Worm (Caenorhabditis elegans): ENCODE results near the gene T24E12.1.

The T24E12.1 gene

ce11 chrII:3773130-3773529 lies 12.2 kb upstream of the T24E12.1 start, which contains the start of gene T24E12.10:
Gene T24E12.10, minus strand, starts transcription at chrII:3773230.
- TF ChIP-seq gei-8 (GFP tag; optimal IDR thresholded peaks at IDR 0.05), result no peak
- TF ChIP-seq daf-16 (GFP tag; optimal IDR thresholded peaks at IDR 0.05), result no peak
- no peak for TF ChIP-seq daf-16 (tag; optimal IDR thresholded peaks at IDR 0.05)
- no peak for TF ChIP-seq F10B5.3 (tag; optimal IDR thresholded peaks at IDR 0.05)
- TF ChIP-seq unc-62 (GFP tag; optimal IDR thresholded peaks at IDR 0.05 in 1 of 2), result peak in 1 of 2 experiments; percentile 80
- no peak for TF ChIP-seq unc-62 (tag; optimal IDR thresholded peaks at IDR 0.05)

DNA sequence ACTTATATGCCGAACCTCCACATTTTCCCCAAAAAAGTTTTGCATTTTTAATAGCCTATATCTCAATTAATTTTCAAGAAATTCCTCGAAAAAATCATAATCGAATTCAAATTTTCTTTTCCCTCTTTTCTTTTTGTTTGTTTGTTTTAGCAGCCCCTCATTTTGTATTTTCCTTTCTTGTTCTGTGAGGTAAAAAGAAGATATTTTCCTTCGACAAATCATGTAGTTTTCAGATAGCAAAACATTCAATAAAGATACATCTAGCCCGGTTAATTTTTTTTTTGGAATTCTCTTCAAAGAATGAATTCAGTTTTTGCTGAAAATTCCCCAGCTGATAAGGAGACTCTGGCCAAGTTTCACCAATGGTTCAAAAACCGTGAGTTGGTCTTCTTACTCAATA lies 9.6 kb upstream of the T24E12.1 start, which contains the start of gene T24E12.3:
Gene T24E12.3 (plus strand): TSS at position 301 of the 400 bp plus-strand sequence.
- TF ChIP-seq dpl-1 (GFP tag; optimal IDR thresholded peaks at IDR 0.05), result no peak
- no peak for TF ChIP-seq unc-62 (GFP tag; optimal IDR thresholded peaks at IDR 0.05 in 1 of 2)
- TF ChIP-seq unc-62 (tag; optimal IDR thresholded peaks at IDR 0.05), result no peak
- TF ChIP-seq cey-2 (tag; optimal IDR thresholded peaks at IDR 0.05; ENCODE audit: borderline replicate concordance, insufficient read depth), result no peak
- no peak for TF ChIP-seq hif-1 (tag; optimal IDR thresholded peaks at IDR 0.05)
- TF ChIP-seq mxl-3 (GFP tag; optimal IDR thresholded peaks at IDR 0.05), result no peak
- no peak for TF ChIP-seq snpc-1.2 (GFP tag; IDR thresholded peaks at IDR 0.05)
- no peak for TF ChIP-seq pha-4 (GFP tag; IDR thresholded peaks at IDR 0.05)
- TF ChIP-seq pha-4 (tag; optimal IDR thresholded peaks at IDR 0.05), result no peak
- TF ChIP-seq ceh-82 (tag; optimal IDR thresholded peaks at IDR 0.05), result no peak
- no peak for TF ChIP-seq nhr-102 (tag; optimal IDR thresholded peaks at IDR 0.05)
- no peak for TF ChIP-seq ceh-20 (GFP tag; IDR thresholded peaks at IDR 0.05)
- TF ChIP-seq nhr-41 (GFP tag; IDR thresholded peaks at IDR 0.05), result no peak
- TF ChIP-seq pqm-1 (tag; optimal IDR thresholded peaks at IDR 0.05), result no peak
- TF ChIP-seq nhr-11 (tag; optimal IDR thresholded peaks at IDR 0.05), result no peak
- no peak for TF ChIP-seq duxl-1 (tag; optimal IDR thresholded peaks at IDR 0.05; ENCODE audit: poor library complexity)
- TF ChIP-seq nhr-111 (GFP tag; optimal IDR thresholded peaks at IDR 0.05), result no peak
- no peak for TF ChIP-seq set-16 (GFP tag; IDR thresholded peaks at IDR 0.05)
- TF ChIP-seq nhr-25 (tag; optimal IDR thresholded peaks at IDR 0.05; ENCODE audit: borderline replicate concordance, insufficient read depth), result no peak
- no peak for TF ChIP-seq unc-39 (tag; optimal IDR thresholded peaks at IDR 0.05)

DNA sequence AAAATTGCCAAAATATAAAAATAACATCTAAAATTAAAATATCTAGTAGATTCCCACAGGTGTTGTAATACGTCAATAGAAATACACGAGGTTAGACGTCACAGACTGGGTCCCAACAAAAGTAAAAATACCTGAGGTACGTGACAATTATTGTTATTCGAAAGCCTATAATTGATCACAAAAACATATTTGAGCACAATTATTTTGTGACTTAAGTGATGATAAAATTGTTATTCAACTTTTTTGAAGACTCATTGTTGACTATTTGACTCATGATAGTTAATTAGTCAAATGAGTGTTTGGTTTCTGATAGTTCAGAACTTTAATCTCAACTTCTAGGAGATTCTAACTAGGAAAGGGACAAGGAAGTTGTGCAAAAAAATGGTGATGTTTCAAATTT lies 7.6 kb upstream of the T24E12.1 start:
- TF ChIP-seq Y48G9A.11 (GFP tag; IDR thresholded peaks at IDR 0.05) (no peak), cey-2 (tag; optimal IDR thresholded peaks at IDR 0.05; ENCODE audit: borderline replicate concordance, insufficient read depth) (no peak), egl-27 (tag; optimal IDR thresholded peaks at IDR 0.05) (no peak)

- TF ChIP-seq pha-4 (GFP tag; IDR thresholded peaks at IDR 0.05) (no peak), pha-4 (tag; optimal IDR thresholded peaks at IDR 0.05) (no peak), php-3 (GFP tag; IDR thresholded peaks at IDR 0.05) (no peak)
Measured at ce11 chrII:3779463-3779862, 5.9 kb upstream of the T24E12.1 start, which contains the start of gene T24E12.11. Gene T24E12.11, minus strand, starts transcription at chrII:3779563.

DNA sequence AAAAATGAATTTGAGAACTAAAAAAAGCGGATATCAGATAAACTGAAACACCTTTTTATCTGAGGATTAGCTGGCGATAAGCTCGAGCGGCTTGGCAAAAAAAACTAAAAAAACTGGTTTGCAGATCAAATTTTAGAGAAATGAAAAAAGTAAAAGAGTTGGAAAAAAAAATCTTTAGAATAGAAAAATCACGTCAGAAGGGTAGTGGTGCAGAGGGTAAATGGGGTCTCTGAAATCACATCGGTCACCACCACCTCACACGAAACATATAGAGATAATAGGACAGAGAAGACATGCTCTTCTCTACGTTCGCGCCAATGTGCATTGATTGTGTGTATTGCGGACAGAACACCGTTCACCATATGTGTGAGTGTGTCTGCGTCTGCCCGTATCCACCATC lies 4.1 kb upstream of the T24E12.1 start:
- no peak for TF ChIP-seq php-3 (GFP tag; IDR thresholded peaks at IDR 0.05)
- no peak for TF ChIP-seq mes-2 (tag; optimal IDR thresholded peaks at IDR 0.05; ENCODE audit: poor library complexity, severe bottlenecking)
- no peak for TF ChIP-seq mdl-1 (tag; optimal IDR thresholded peaks at IDR 0.05)
- TF ChIP-seq aha-1 (tag), result peak; percentile 74
- no peak for TF ChIP-seq ztf-11 (tag; optimal IDR thresholded peaks at IDR 0.05)
- TF ChIP-seq aly-2 (tag; optimal IDR thresholded peaks at IDR 0.05), result no peak

All from whole organism, L4 larva.